Fruit fly (Drosophila melanogaster): ENCODE measurements around the gene Cpr65Ec.

Cpr65Ec gene

DNA sequence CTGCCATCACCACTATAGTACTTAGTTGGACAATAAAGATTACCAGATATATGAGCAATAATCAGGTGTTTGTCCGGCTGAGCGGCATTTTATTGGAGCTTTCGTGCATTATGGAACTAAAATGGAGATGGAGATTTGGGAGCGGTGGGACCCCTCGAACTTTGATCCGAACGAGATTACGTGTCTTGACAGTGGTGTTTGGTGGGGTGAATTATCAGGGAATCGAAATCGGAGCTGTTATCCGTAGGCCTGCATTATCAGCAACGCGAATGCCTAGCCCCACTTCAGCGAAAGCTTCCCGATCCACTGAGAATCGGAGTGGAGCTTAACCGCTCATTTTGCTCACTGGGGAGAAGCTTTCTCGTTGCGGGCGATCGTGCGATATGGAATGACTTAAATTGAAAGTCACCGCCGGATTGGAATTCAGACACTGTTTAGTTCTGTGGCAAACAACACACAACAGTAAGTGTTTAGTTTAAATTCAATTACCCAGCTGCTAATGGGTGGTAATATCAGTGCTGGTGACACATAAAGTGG is 38.5 kb downstream of the Cpr65Ec start, which contains the start of gene Acbp2 (continued):
- TF ChIP-seq Jarid2 (GFP tag; optimal IDR thresholded peaks at IDR 0.05) (peak; percentile 18), exex (tag; optimal IDR thresholded peaks at IDR 0.05) (peak; percentile 83), GATAe (GFP tag; conservative IDR thresholded peaks at IDR 0.05) (peak; percentile 66; the same call in 1 of the 2 replicates), gfzf (GFP tag; optimal IDR thresholded peaks at IDR 0.05) (no peak), Lim3 (GFP tag; IDR thresholded peaks at IDR 0.05) (no peak), sqz (GFP tag; optimal IDR thresholded peaks at IDR 0.05) (no peak), Hr78 (GFP tag; optimal IDR thresholded peaks at IDR 0.05) (peak in 1 of 2 experiments; percentile 94), Hey (tag; optimal IDR thresholded peaks at IDR 0.05) (peak; percentile 30), trh (GFP tag; optimal IDR thresholded peaks at IDR 0.05) (no peak), CG15601 (tag; optimal IDR thresholded peaks at IDR 0.05) (peak; percentile 83), Trl (optimal IDR thresholded peaks at IDR 0.05) (peak in 1 of 2 experiments; percentile 31), Trl (GFP tag; optimal IDR thresholded peaks at IDR 0.05) (no peak), grn (GFP tag; optimal IDR thresholded peaks at IDR 0.05) (peak; percentile 98), C15 (GFP tag; IDR thresholded peaks at IDR 0.05) (no peak), sug (tag; optimal IDR thresholded peaks at IDR 0.05) (peak; percentile 100), B-H2 (GFP tag; optimal IDR thresholded peaks at IDR 0.05) (peak; percentile 20), crp (GFP tag; optimal IDR thresholded peaks at IDR 0.05) (no peak), ci (GFP tag; IDR thresholded peaks at IDR 0.05) (peak; percentile 44; the same call in 1 of the 3 replicates), gsb-n (tag; optimal IDR thresholded peaks at IDR 0.05) (no peak), mirr (GFP tag; optimal IDR thresholded peaks at IDR 0.05) (peak; percentile 63), CG34376 (GFP tag; optimal IDR thresholded peaks at IDR 0.05) (peak; percentile 72), Deaf1 (tag; optimal IDR thresholded peaks at IDR 0.05) (peak; percentile 54), sd (tag; optimal IDR thresholded peaks at IDR 0.05) (peak; percentile 67)

DNA sequence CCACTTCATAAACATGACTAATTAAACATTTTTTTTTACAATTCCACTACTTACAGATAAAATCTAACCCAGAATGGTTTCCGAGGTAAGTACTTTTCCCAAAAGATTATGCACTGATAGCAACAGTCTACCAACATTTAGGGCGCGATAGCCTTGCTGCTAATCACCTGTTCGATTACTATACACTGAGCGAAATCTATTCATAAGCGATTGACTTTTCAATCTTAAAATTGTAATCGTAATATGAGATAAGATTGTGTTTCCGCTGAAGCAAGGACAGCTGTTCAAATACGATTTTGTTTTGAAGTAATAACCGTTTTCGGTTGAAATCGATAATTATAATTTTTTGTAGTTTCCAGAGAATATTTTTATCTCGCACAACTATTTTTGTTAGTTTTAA is 39.6 kb downstream of the Cpr65Ec start:
- TF ChIP-seq HmgZ (tag; optimal IDR thresholded peaks at IDR 0.05) (peak; percentile 40), Blimp-1 (GFP tag; optimal IDR thresholded peaks at IDR 0.05) (no peak), CG18599 (GFP tag; optimal IDR thresholded peaks at IDR 0.05) (peak; percentile 17), Side (GFP tag; optimal IDR thresholded peaks at IDR 0.05) (peak; percentile 19), CG34376 (GFP tag; optimal IDR thresholded peaks at IDR 0.05) (peak; percentile 41), sens (GFP tag) (peak; percentile 53), zf30C (GFP tag; optimal IDR thresholded peaks at IDR 0.05) (peak; percentile 73), Pdp1 (GFP tag; optimal IDR thresholded peaks at IDR 0.05) (peak in 1 of 2 experiments; percentile 7), CG11504 (tag; optimal IDR thresholded peaks at IDR 0.05) (peak; percentile 0), CG8290 (GFP tag; optimal IDR thresholded peaks at IDR 0.05) (no peak), CG8290 (tag; optimal IDR thresholded peaks at IDR 0.05) (peak in 1 of 2 experiments; percentile 5), unpg (GFP tag; optimal IDR thresholded peaks at IDR 0.05) (peak; percentile 34), zen (tag; optimal IDR thresholded peaks at IDR 0.05) (peak; percentile 16), CG12071 (GFP tag; optimal IDR thresholded peaks at IDR 0.05) (no peak), grn (GFP tag; optimal IDR thresholded peaks at IDR 0.05) (peak; percentile 89), exex (tag; optimal IDR thresholded peaks at IDR 0.05) (peak; percentile 96), D19B (GFP tag; optimal IDR thresholded peaks at IDR 0.05) (no peak), Vsx1 (GFP tag; optimal IDR thresholded peaks at IDR 0.05) (peak; percentile 24), CoRest (tag; optimal IDR thresholded peaks at IDR 0.05) (no peak), tll (GFP tag; optimal IDR thresholded peaks at IDR 0.05) (no peak), CG2678 (tag; optimal IDR thresholded peaks at IDR 0.05) (peak; percentile 4), gro (GFP tag; optimal IDR thresholded peaks at IDR 0.05) (peak; percentile 41), gem (tag; optimal IDR thresholded peaks at IDR 0.05) (peak; percentile 54), CG2120 (GFP tag; optimal IDR thresholded peaks at IDR 0.05) (peak; percentile 23), mirr (GFP tag; optimal IDR thresholded peaks at IDR 0.05) (peak; percentile 83), CG1603 (tag; optimal IDR thresholded peaks at IDR 0.05) (peak; percentile 4), fd96Cb (tag; optimal IDR thresholded peaks at IDR 0.05) (no peak), sug (tag; optimal IDR thresholded peaks at IDR 0.05) (peak; percentile 57), CG10147 (GFP tag; optimal IDR thresholded peaks at IDR 0.05) (no peak), CTCF (GFP tag; optimal IDR thresholded peaks at IDR 0.05) (no peak), Med (GFP tag) (peak; percentile 28)

Measured in whole organism, embryonic.